Worm (Caenorhabditis elegans): ENCODE data around the gene F38H4.3.

Gene F38H4.3

ce11 chrIV:11871898-11872297 is 29.7 kb downstream of the F38H4.3 start:
- TF ChIP-seq hmg-4 (GFP tag; optimal IDR thresholded peaks at IDR 0.05) (peak; percentile 42), tbx-11 (GFP tag; IDR thresholded peaks at IDR 0.05) (no peak)

- no peak for TF ChIP-seq pes-1 (GFP tag; IDR thresholded peaks at IDR 0.05)
- no peak for TF ChIP-seq hmbx-1 (tag; optimal IDR thresholded peaks at IDR 0.05)
- no peak for TF ChIP-seq B0310.2 (tag; optimal IDR thresholded peaks at IDR 0.05)
- TF ChIP-seq ets-7 (tag; optimal IDR thresholded peaks at IDR 0.05): no peak
- TF ChIP-seq ama-1 (optimal IDR thresholded peaks at IDR 0.05): no peak
- no peak for TF ChIP-seq ceh-36 (tag; optimal IDR thresholded peaks at IDR 0.05)
- no peak for TF ChIP-seq flt-1 (GFP tag; IDR thresholded peaks at IDR 0.05)
- no peak for TF ChIP-seq sea-1 (GFP tag; conservative IDR thresholded peaks at IDR 0.05)
- no peak for TF ChIP-seq hmg-4 (GFP tag; optimal IDR thresholded peaks at IDR 0.05)
- no peak for TF ChIP-seq scrt-1 (GFP tag; IDR thresholded peaks at IDR 0.05)
- TF ChIP-seq F13C5.2 (tag; optimal IDR thresholded peaks at IDR 0.05): no peak
These were observed 35.5 kb downstream of the F38H4.3 start, which contains the start of gene pph-2 for ce11 chrIV:11877674-11878073. Gene pph-2 (minus strand): TSS chrIV:11877774.

ce11 chrIV:11878249-11878648 is 36.0 kb downstream of the F38H4.3 start, which contains the start of gene cutl-27:
Gene cutl-27 (plus strand): TSS chrIV:11878549.
- TF ChIP-seq ceh-13 (GFP tag; optimal IDR thresholded peaks at IDR 0.05) (no peak), B0310.2 (tag; optimal IDR thresholded peaks at IDR 0.05) (no peak), aly-1 (tag; optimal IDR thresholded peaks at IDR 0.05) (no peak), sea-1 (GFP tag; conservative IDR thresholded peaks at IDR 0.05) (no peak), tbx-37 (GFP tag; conservative IDR thresholded peaks at IDR 0.05) (no peak), hmbx-1 (tag; optimal IDR thresholded peaks at IDR 0.05) (no peak), ceh-36 (tag; optimal IDR thresholded peaks at IDR 0.05) (no peak)

ce11 chrIV:11882534-11882933 is 40.3 kb downstream of the F38H4.3 start:
- TF ChIP-seq ceh-13 (GFP tag; optimal IDR thresholded peaks at IDR 0.05) (no peak), hnd-1 (tag; optimal IDR thresholded peaks at IDR 0.05) (no peak), ets-7 (tag; optimal IDR thresholded peaks at IDR 0.05) (no peak), F13C5.2 (tag; optimal IDR thresholded peaks at IDR 0.05) (no peak)

ce11 chrIV:11883478-11883877 is 41.3 kb downstream of the F38H4.3 start:
- TF ChIP-seq tra-4 (tag; optimal IDR thresholded peaks at IDR 0.05) (no peak), ceh-36 (tag; optimal IDR thresholded peaks at IDR 0.05) (no peak), hmbx-1 (tag; optimal IDR thresholded peaks at IDR 0.05) (no peak), pes-1 (GFP tag; IDR thresholded peaks at IDR 0.05) (no peak), ets-7 (tag; optimal IDR thresholded peaks at IDR 0.05) (no peak), tbx-11 (GFP tag; IDR thresholded peaks at IDR 0.05) (no peak), B0310.2 (tag; optimal IDR thresholded peaks at IDR 0.05) (no peak), ceh-13 (GFP tag; optimal IDR thresholded peaks at IDR 0.05) (no peak), hmg-4 (GFP tag; optimal IDR thresholded peaks at IDR 0.05) (no peak), F13C5.2 (tag; optimal IDR thresholded peaks at IDR 0.05) (no peak), aly-1 (tag; optimal IDR thresholded peaks at IDR 0.05) (no peak), sea-1 (GFP tag; conservative IDR thresholded peaks at IDR 0.05) (no peak)

- no peak for TF ChIP-seq aly-1 (tag; optimal IDR thresholded peaks at IDR 0.05)
- no peak for TF ChIP-seq ets-7 (tag; optimal IDR thresholded peaks at IDR 0.05)
- no peak for TF ChIP-seq tbx-37 (GFP tag; conservative IDR thresholded peaks at IDR 0.05)
- TF ChIP-seq scrt-1 (GFP tag; IDR thresholded peaks at IDR 0.05): no peak
- no peak for TF ChIP-seq tbx-11 (GFP tag; IDR thresholded peaks at IDR 0.05)
- no peak for TF ChIP-seq pes-1 (GFP tag; IDR thresholded peaks at IDR 0.05)
- no peak for TF ChIP-seq sea-1 (GFP tag; conservative IDR thresholded peaks at IDR 0.05)
- TF ChIP-seq hnd-1 (tag; optimal IDR thresholded peaks at IDR 0.05): no peak
- TF ChIP-seq hmg-4 (GFP tag; optimal IDR thresholded peaks at IDR 0.05): no peak
- TF ChIP-seq ceh-13 (GFP tag; optimal IDR thresholded peaks at IDR 0.05): no peak
These were observed 43.1 kb downstream of the F38H4.3 start, which contains the start of gene let-653 for ce11 chrIV:11885313-11885712. Gene let-653 (plus strand): TSS chrIV:11885613.

ce11 chrIV:11892545-11892944 is 50.3 kb downstream of the F38H4.3 start:
- TF ChIP-seq B0310.2 (tag; optimal IDR thresholded peaks at IDR 0.05) (no peak), hmbx-1 (tag; optimal IDR thresholded peaks at IDR 0.05) (no peak), scrt-1 (GFP tag; IDR thresholded peaks at IDR 0.05) (no peak), hnd-1 (tag; optimal IDR thresholded peaks at IDR 0.05) (no peak), pes-1 (GFP tag; IDR thresholded peaks at IDR 0.05) (no peak), sea-1 (GFP tag; conservative IDR thresholded peaks at IDR 0.05) (no peak), hmg-4 (GFP tag; optimal IDR thresholded peaks at IDR 0.05) (no peak), flt-1 (GFP tag; IDR thresholded peaks at IDR 0.05) (no peak), tra-4 (tag; optimal IDR thresholded peaks at IDR 0.05) (no peak), ceh-13 (GFP tag; optimal IDR thresholded peaks at IDR 0.05) (no peak), tbx-37 (GFP tag; conservative IDR thresholded peaks at IDR 0.05) (no peak), ets-7 (tag; optimal IDR thresholded peaks at IDR 0.05) (no peak), aly-1 (tag; optimal IDR thresholded peaks at IDR 0.05) (no peak), tbx-11 (GFP tag; IDR thresholded peaks at IDR 0.05) (no peak), ceh-36 (tag; optimal IDR thresholded peaks at IDR 0.05) (no peak), ama-1 (optimal IDR thresholded peaks at IDR 0.05) (no peak), F13C5.2 (tag; optimal IDR thresholded peaks at IDR 0.05) (no peak)

- TF ChIP-seq tbx-37 (GFP tag; conservative IDR thresholded peaks at IDR 0.05) (no peak), aly-1 (tag; optimal IDR thresholded peaks at IDR 0.05) (no peak), F13C5.2 (tag; optimal IDR thresholded peaks at IDR 0.05) (no peak), hmbx-1 (tag; optimal IDR thresholded peaks at IDR 0.05) (no peak), ceh-13 (GFP tag; optimal IDR thresholded peaks at IDR 0.05) (no peak), scrt-1 (GFP tag; IDR thresholded peaks at IDR 0.05) (no peak), sea-1 (GFP tag; conservative IDR thresholded peaks at IDR 0.05) (no peak), B0310.2 (tag; optimal IDR thresholded peaks at IDR 0.05) (no peak), pes-1 (GFP tag; IDR thresholded peaks at IDR 0.05) (no peak), ets-7 (tag; optimal IDR thresholded peaks at IDR 0.05) (no peak), ama-1 (optimal IDR thresholded peaks at IDR 0.05) (no peak), hmg-4 (GFP tag; optimal IDR thresholded peaks at IDR 0.05) (no peak), tra-4 (tag; optimal IDR thresholded peaks at IDR 0.05) (no peak), tbx-11 (GFP tag; IDR thresholded peaks at IDR 0.05) (no peak), flt-1 (GFP tag; IDR thresholded peaks at IDR 0.05) (no peak), ceh-36 (tag; optimal IDR thresholded peaks at IDR 0.05) (no peak)
These were observed 51.1 kb downstream of the F38H4.3 start for ce11 chrIV:11893336-11893735.

Measured in whole organism, early embryonic.